Fruit fly (Drosophila melanogaster) whole organism, embryonic: ENCODE results near the gene Bacc.
A peak's percentile ranks its signal among the peaks of the same experiment; 100 is the strongest.

ENCODE experiments used
- C15 ChIP-seq: fragments of 200-800 bp; sonication (Bioruptor generic); IDR thresholded peaks from 3 replicates; pipeline ENCODE4 v1.3.6; 2022; ENCODE audit warnings: missing biosample characterization, missing genetic modification characterization
- CG10543 ChIP-seq: fragments of 200-800 bp; sonication (Bioruptor generic); optimal IDR thresholded peaks from 3 replicates; lab custom pipeline; 2017; ENCODE audit warnings: missing biosample characterization, mild to moderate bottlenecking, missing genetic modification characterization, moderate library complexity
- CG1233 ChIP-seq: fragments of 200-800 bp; sonication (Bioruptor generic); optimal IDR thresholded peaks from 4 replicates; lab custom pipeline; 2018; ENCODE audit warnings: missing biosample characterization, mild to moderate bottlenecking, missing genetic modification characterization
- CG12659 ChIP-seq: fragments of 200-800 bp; sonication (Bioruptor generic); optimal IDR thresholded peaks from 3 replicates; lab custom pipeline; 2017; ENCODE audit warnings: mild to moderate bottlenecking, missing biosample characterization, missing genetic modification reagents, missing genetic modification characterization
- CG13424 ChIP-seq: fragments of 200-800 bp; sonication (Bioruptor generic); optimal IDR thresholded peaks from 2 replicates; lab custom pipeline; 2019; ENCODE audit warnings: missing biosample characterization, mild to moderate bottlenecking, missing genetic modification characterization, moderate library complexity
- CG14014 ChIP-seq: fragments of 200-800 bp; sonication (Bioruptor generic); IDR thresholded peaks from 2 replicates; pipeline ENCODE4 v1.3.6; 2022; ENCODE audit warnings: missing biosample characterization, missing genetic modification characterization
- CG14860 ChIP-seq: fragments of 200-800 bp; sonication (Bioruptor generic); IDR thresholded peaks from 3 replicates; pipeline ENCODE4 v1.3.6; 2022; ENCODE audit warnings: missing biosample characterization, missing genetic modification characterization; ENCODE audit not compliant: partially characterized antibody
- CG15011 ChIP-seq: fragments of 200-800 bp; sonication (Bioruptor generic); optimal IDR thresholded peaks from 3 replicates; lab custom pipeline; 2018; ENCODE audit warnings: missing biosample characterization, mild to moderate bottlenecking, missing genetic modification characterization
- CG2889 ChIP-seq: fragments of 200-800 bp; sonication (Bioruptor generic); IDR thresholded peaks from 3 replicates; pipeline ENCODE4 v1.3.6; 2022; ENCODE audit warnings: missing biosample characterization, missing genetic modification characterization
- CG31224 ChIP-seq: fragments of 200-800 bp; sonication (Bioruptor generic); IDR thresholded peaks from 2 replicates; pipeline ENCODE4 v1.3.6; 2022; ENCODE audit warnings: missing biosample characterization, missing genetic modification characterization
- CG3407 ChIP-seq: fragments of 200-800 bp; sonication (Bioruptor generic); optimal IDR thresholded peaks from 2 replicates; lab custom pipeline; 2018; ENCODE audit warnings: missing biosample characterization, mild to moderate bottlenecking, missing genetic modification characterization
- CG34224 ChIP-seq: fragments of 200-800 bp; sonication (Bioruptor generic); IDR thresholded peaks from 3 replicates; pipeline ENCODE4 v1.3.6; 2022; ENCODE audit warnings: missing biosample characterization, missing genetic modification characterization; ENCODE audit not compliant: partially characterized antibody
- CG4360 ChIP-seq: fragments of 200-800 bp; sonication (Bioruptor generic); IDR thresholded peaks from 2 replicates; pipeline ENCODE4 v1.3.6; 2022; ENCODE audit warnings: missing biosample characterization, missing genetic modification characterization
- CG6654 ChIP-seq: fragments of 200-800 bp; sonication (Bioruptor generic); optimal IDR thresholded peaks from 2 replicates; lab custom pipeline; 2017; ENCODE audit warnings: missing biosample characterization, mild to moderate bottlenecking, missing genetic modification characterization
- CG7556 ChIP-seq: fragments of 200-800 bp; sonication (Bioruptor generic); optimal IDR thresholded peaks from 2 replicates; lab custom pipeline; 2017; ENCODE audit warnings: missing biosample characterization, mild to moderate bottlenecking, missing genetic modification characterization
- CG8089 ChIP-seq: fragments of 200-800 bp; sonication (Bioruptor generic); optimal IDR thresholded peaks from 3 replicates; lab custom pipeline; 2016; ENCODE audit warnings: missing biosample characterization, missing genetic modification characterization
- CG8478 ChIP-seq: fragments of >200 bp; optimal IDR thresholded peaks from 2 replicates; lab custom pipeline; 2018
- CG8924 ChIP-seq: fragments of 200-800 bp; optimal IDR thresholded peaks from 3 replicates; lab custom pipeline; 2019; ENCODE audit warnings: missing biosample characterization, mild to moderate bottlenecking, missing genetic modification characterization, moderate library complexity
- CG9797 ChIP-seq: fragments of 200-800 bp; sonication (Bioruptor generic); optimal IDR thresholded peaks from 3 replicates; lab custom pipeline; 2018; ENCODE audit warnings: missing biosample characterization, mild to moderate bottlenecking, missing genetic modification characterization
- CHES-1-like ChIP-seq: fragments of 200-800 bp; sonication (Bioruptor generic); optimal IDR thresholded peaks from 2 replicates; lab custom pipeline; 2016; ENCODE audit warnings: missing biosample characterization, missing genetic modification characterization
- CoRest ChIP-seq: fragments of 200-800 bp; sonication (Bioruptor generic); optimal IDR thresholded peaks from 3 replicates; lab custom pipeline; 2018; ENCODE audit warnings: missing biosample characterization, mild to moderate bottlenecking, missing genetic modification characterization, moderate library complexity
- Dad ChIP-seq: fragments of 200-800 bp; sonication (Bioruptor generic); optimal IDR thresholded peaks from 3 replicates; lab custom pipeline; 2016; ENCODE audit warnings: missing biosample characterization, missing genetic modification characterization
- Doc2 ChIP-seq: fragments of 200-800 bp; sonication (Bioruptor generic); IDR thresholded peaks from 2 replicates; pipeline ENCODE4 v1.3.6; 2022; ENCODE audit warnings: missing biosample characterization, missing genetic modification characterization
- Ets97D ChIP-seq: fragments of 200-800 bp; sonication (Bioruptor generic); optimal IDR thresholded peaks from 3 replicates; lab custom pipeline; 2016; ENCODE audit warnings: missing biosample characterization, missing genetic modification characterization
- HLH54F ChIP-seq: fragments of 200-800 bp; sonication (Bioruptor generic); optimal IDR thresholded peaks from 3 replicates; lab custom pipeline; 2016; ENCODE audit warnings: missing biosample characterization, missing genetic modification characterization
- Hr39 ChIP-seq: fragments of >200 bp; optimal IDR thresholded peaks from 2 replicates; lab custom pipeline; 2017
- NFAT ChIP-seq: fragments of 200-800 bp; sonication (Bioruptor generic); IDR thresholded peaks from 2 replicates; pipeline ENCODE4 v1.3.6; 2022; ENCODE audit warnings: missing biosample characterization, missing genetic modification characterization
- Nf-YC ChIP-seq: fragments of 200-800 bp; optimal IDR thresholded peaks from 3 replicates; lab custom pipeline; 2019; ENCODE audit warnings: missing biosample characterization, mild to moderate bottlenecking, missing genetic modification characterization, moderate library complexity
- Pdp1 ChIP-seq, 2 experiments: fragments of 200-800 bp; sonication (Bioruptor generic); optimal IDR thresholded peaks; 3 replicates each; lab custom pipeline; 2016; ENCODE audit warnings: missing biosample characterization in 2 of 2, missing genetic modification characterization in 2 of 2, mild to moderate bottlenecking in 1 of 2, moderate library complexity in 1 of 2
- chinmo ChIP-seq: fragments of 200-800 bp; sonication (Bioruptor generic); IDR thresholded peaks from 4 replicates; pipeline ENCODE4 v1.3.6; 2022; ENCODE audit warnings: missing biosample characterization, missing genetic modification characterization; ENCODE audit not compliant: partially characterized antibody
- chm ChIP-seq: fragments of 200-800 bp; sonication (Bioruptor generic); IDR thresholded peaks from 2 replicates; pipeline ENCODE4 v1.3.6; 2022; ENCODE audit warnings: missing biosample characterization, missing genetic modification characterization
- dmrt11E ChIP-seq: fragments of 200-800 bp; sonication (Bioruptor generic); optimal IDR thresholded peaks from 3 replicates; lab custom pipeline; 2018; ENCODE audit warnings: missing biosample characterization, mild to moderate bottlenecking, missing genetic modification characterization, moderate library complexity
- dpn ChIP-seq, 2 experiments: fragments of 200-800 bp; sonication (Bioruptor generic); optimal IDR thresholded peaks; 3 replicates each; lab custom pipeline; 2016; ENCODE audit warnings: missing biosample characterization in 2 of 2, missing genetic modification characterization in 2 of 2
- lilli ChIP-seq: fragments of 200-800 bp; sonication (Bioruptor generic); optimal IDR thresholded peaks from 3 replicates; lab custom pipeline; 2016; ENCODE audit warnings: missing biosample characterization, missing genetic modification characterization
- nerfin-1 ChIP-seq: fragments of 200-800 bp; sonication (Bioruptor generic); optimal IDR thresholded peaks from 3 replicates; lab custom pipeline; 2019; ENCODE audit warnings: missing biosample characterization, mild to moderate bottlenecking, missing genetic modification characterization, moderate library complexity
- oc ChIP-seq: fragments of 200-800 bp; sonication (Bioruptor generic); optimal IDR thresholded peaks from 2 replicates; lab custom pipeline; 2018; ENCODE audit warnings: missing biosample characterization, mild to moderate bottlenecking, missing genetic modification characterization, moderate library complexity
- pho ChIP-seq: fragments of 200-800 bp; sonication (Bioruptor generic); optimal IDR thresholded peaks from 2 replicates; lab custom pipeline; 2016; ENCODE audit warnings: missing biosample characterization, missing genetic modification characterization
- psq ChIP-seq: fragments of 200-800 bp; sonication (Bioruptor generic); optimal IDR thresholded peaks from 2 replicates; lab custom pipeline; 2017; ENCODE audit warnings: missing biosample characterization, missing genetic modification characterization
- repo ChIP-seq: fragments of 200-800 bp; sonication (Bioruptor generic); optimal IDR thresholded peaks from 2 replicates; lab custom pipeline; 2016; ENCODE audit warnings: missing biosample characterization, missing genetic modification characterization
- rib ChIP-seq: fragments of 200-800 bp; sonication (Bioruptor generic); IDR thresholded peaks from 2 replicates; pipeline ENCODE4 v1.3.6; 2022; ENCODE audit warnings: missing biosample characterization, missing genetic modification characterization
- row ChIP-seq: fragments of 200-800 bp; sonication (Bioruptor generic); IDR thresholded peaks from 3 replicates; pipeline ENCODE4 v1.3.6; 2022; ENCODE audit warnings: missing biosample characterization, missing genetic modification characterization
- run ChIP-seq: fragments of 200-800 bp; sonication (Bioruptor generic); optimal IDR thresholded peaks from 3 replicates; lab custom pipeline; 2018; ENCODE audit warnings: missing biosample characterization, mild to moderate bottlenecking, missing genetic modification characterization
- so ChIP-seq: fragments of 200-800 bp; sonication (Bioruptor generic); IDR thresholded peaks from 3 replicates; pipeline ENCODE4 v1.3.6; 2022; ENCODE audit warnings: missing biosample characterization, missing genetic modification characterization
- sug ChIP-seq: fragments of 200-800 bp; optimal IDR thresholded peaks from 2 replicates; lab custom pipeline; 2019; ENCODE audit warnings: missing biosample characterization, mild to moderate bottlenecking, missing genetic modification characterization, moderate library complexity
- tgo ChIP-seq: fragments of 200-800 bp; sonication (Bioruptor generic); IDR thresholded peaks from 3 replicates; pipeline ENCODE4 v1.3.6; 2022; ENCODE audit warnings: missing biosample characterization, missing genetic modification characterization
- toy ChIP-seq: fragments of 200-800 bp; sonication (Bioruptor generic); IDR thresholded peaks from 2 replicates; pipeline ENCODE4 v1.3.6; 2022; ENCODE audit warnings: missing biosample characterization, missing genetic modification characterization
- trem ChIP-seq: fragments of 200-800 bp; optimal IDR thresholded peaks from 3 replicates; lab custom pipeline; 2019; ENCODE audit warnings: missing biosample characterization, mild to moderate bottlenecking, missing genetic modification characterization, moderate library complexity
- ttk ChIP-seq: fragments of 200-800 bp; sonication (Bioruptor generic); IDR thresholded peaks from 2 replicates; pipeline ENCODE4 v2.1.2; 2022; ENCODE audit warnings: missing biosample characterization, missing genetic modification characterization
- tup ChIP-seq: fragments of 200-800 bp; sonication (Bioruptor generic); optimal IDR thresholded peaks from 2 replicates; lab custom pipeline; 2016; ENCODE audit warnings: missing biosample characterization, mild to moderate bottlenecking, missing genetic modification characterization, moderate library complexity
- unpg ChIP-seq: fragments of 200-800 bp; sonication (Bioruptor generic); optimal IDR thresholded peaks from 3 replicates; lab custom pipeline; 2018; ENCODE audit warnings: missing biosample characterization, mild to moderate bottlenecking, missing genetic modification characterization, moderate library complexity

The Bacc gene

dm6 chr2L:2765659-2766373, 13.6 kb downstream of the Bacc start, which contains the start of the genes Snx21 and aph-1 (continued):
- peak; percentile 94 for TF ChIP-seq unpg
- TF ChIP-seq tup (GFP tag; lab: Kevin White, UChicago): peak; percentile 76
- peak; percentile 26; the same call in 1 of the 2 replicates for TF ChIP-seq CG4360
- peak; percentile 94 for TF ChIP-seq CG8924 (tag; lab: Kevin White, UChicago)
- TF ChIP-seq Doc2 (GFP tag; lab: Robert Waterston, UW): 0 out of 2 replicates have a peak, but pooled peaks have one; percentile 47
- TF ChIP-seq HLH54F (GFP tag; lab: Kevin White, UChicago): peak; percentile 93
- TF ChIP-seq chm: peak; percentile 63; the same call in 1 of the 2 replicates
- TF ChIP-seq pho (GFP tag; lab: Kevin White, UChicago): peak; percentile 81
- TF ChIP-seq CoRest: peak; percentile 95
- peak; percentile 90 for TF ChIP-seq so (GFP tag; lab: Robert Waterston, UW)
- peak; percentile 87 for TF ChIP-seq NFAT (GFP tag; lab: Robert Waterston, UW)
- no peak for TF ChIP-seq chinmo (GFP tag; lab: Robert Waterston, UW)
- peak; percentile 84 for TF ChIP-seq CG1233 (GFP tag; lab: Kevin White, UChicago)
- TF ChIP-seq CG31224 (GFP tag; lab: Robert Waterston, UW): peak; percentile 80
- TF ChIP-seq CG15011 (GFP tag; lab: Kevin White, UChicago): peak; percentile 85
- peak; percentile 87 for TF ChIP-seq oc (tag; lab: Kevin White, UChicago)
- TF ChIP-seq CG8089: peak; percentile 81
- TF ChIP-seq ttk (GFP tag; lab: Robert Waterston, UW): peak; percentile 74
- peak; percentile 92 for TF ChIP-seq lilli (GFP tag; lab: Kevin White, UChicago)
- TF ChIP-seq CHES-1-like (GFP tag; lab: Kevin White, UChicago): peak; percentile 88
- TF ChIP-seq Hr39: no peak
- TF ChIP-seq Dad (GFP tag; lab: Kevin White, UChicago): peak; percentile 86
- TF ChIP-seq sug (tag; lab: Kevin White, UChicago): peak; percentile 92
- peak; percentile 94 for TF ChIP-seq CG13424 (tag; lab: Kevin White, UChicago)
- TF ChIP-seq CG3407: peak; percentile 83
- peak; percentile 69 for TF ChIP-seq CG6654 (GFP tag; lab: Kevin White, UChicago)
- TF ChIP-seq C15 (GFP tag; lab: Robert Waterston, UW): peak; percentile 62; the same call in 2 of the 3 replicates
- peak; percentile 92 for TF ChIP-seq dmrt11E
- TF ChIP-seq CG8478 (lab: Kevin White, UChicago): no peak
- TF ChIP-seq repo (GFP tag; lab: Kevin White, UChicago): peak; percentile 80
- TF ChIP-seq run (tag; lab: Kevin White, UChicago): peak; percentile 83
- no peak for TF ChIP-seq CG14860 (GFP tag; lab: Robert Waterston, UW)
- peak; percentile 100 for TF ChIP-seq row (GFP tag; lab: Robert Waterston, UW)
- TF ChIP-seq psq (GFP tag; lab: Kevin White, UChicago): peak; percentile 77
- TF ChIP-seq Nf-YC: peak; percentile 87
- peak; percentile 78 to 91 for TF ChIP-seq Pdp1 (GFP tag; optimal IDR thresholded peaks at IDR 0.05; lab: Kevin White, UChicago)
- peak; percentile 90 for TF ChIP-seq tgo (GFP tag; lab: Robert Waterston, UW)
- TF ChIP-seq CG10543 (GFP tag; lab: Kevin White, UChicago): peak; percentile 95
- no peak for TF ChIP-seq CG34224 (GFP tag; lab: Robert Waterston, UW)
- peak; percentile 76 for TF ChIP-seq CG2889 (GFP tag; lab: Robert Waterston, UW)
- TF ChIP-seq CG9797 (GFP tag; lab: Kevin White, UChicago): peak; percentile 13
- peak; percentile 85 for TF ChIP-seq CG14014
- peak; percentile 95 for TF ChIP-seq CG12659 (GFP tag; lab: Kevin White, UChicago)
- TF ChIP-seq CG7556 (GFP tag; lab: Kevin White, UChicago): peak; percentile 92
- TF ChIP-seq Ets97D (GFP tag; lab: Kevin White, UChicago): peak; percentile 77
- peak; percentile 89 for TF ChIP-seq nerfin-1
- peak; percentile 87 for TF ChIP-seq trem (tag; lab: Kevin White, UChicago)
- peak; percentile 88 to 92 for TF ChIP-seq dpn (GFP tag; optimal IDR thresholded peaks at IDR 0.05; lab: Kevin White, UChicago)
- TF ChIP-seq toy (GFP tag; lab: Robert Waterston, UW): peak; percentile 78
- peak; percentile 69 for TF ChIP-seq rib
